Worm (Caenorhabditis elegans): ENCODE measurements around the gene F56D6.14.

- TF ChIP-seq skn-1 (tag; optimal IDR thresholded peaks at IDR 0.05): no peak
- no peak for TF ChIP-seq daf-12 (tag; optimal IDR thresholded peaks at IDR 0.05)
- TF ChIP-seq ama-1 (optimal IDR thresholded peaks at IDR 0.05): no peak
- no peak for TF ChIP-seq lin-13 (GFP tag; optimal IDR thresholded peaks at IDR 0.05)
- TF ChIP-seq nhr-6 (tag; optimal IDR thresholded peaks at IDR 0.05): no peak
- no peak for TF ChIP-seq ZK546.5 (tag; optimal IDR thresholded peaks at IDR 0.05)
- TF ChIP-seq sdz-12 (GFP tag; optimal IDR thresholded peaks at IDR 0.05): no peak
- TF ChIP-seq snpc-4 (tag; optimal IDR thresholded peaks at IDR 0.05): no peak
- TF ChIP-seq Y48G9A.11 (GFP tag; IDR thresholded peaks at IDR 0.05): no peak
- TF ChIP-seq ces-1 (GFP tag; optimal IDR thresholded peaks at IDR 0.05): no peak
- no peak for TF ChIP-seq aly-2 (tag; optimal IDR thresholded peaks at IDR 0.05)
Measured at ce11 chrIV:3902955-3903354, 14.6 kb upstream of the F56D6.14 start, which contains the start of gene F56D6.6.
